Worm (Caenorhabditis elegans) whole organism, L3 larva: ENCODE results near the gene sto-2.

Experiments used
- ZK546.5 ChIP-seq: sonication (generic microtip); optimal IDR thresholded peaks from 2 replicates; lab custom pipeline; 2017; ENCODE audit warnings: missing biosample characterization, missing genetic modification characterization
- ceh-9 ChIP-seq: sonication (generic microtip); optimal IDR thresholded peaks from 2 replicates; lab custom pipeline; 2018; ENCODE audit warnings: missing biosample characterization, missing genetic modification characterization
- elt-1 ChIP-seq: fragments of 150-350 bp; optimal IDR thresholded peaks from 2 replicates; lab custom pipeline; 2014; ENCODE audit warnings: missing biosample characterization, missing genetic modification characterization
- nfya-1 ChIP-seq: sonication (generic microtip); optimal IDR thresholded peaks from 2 replicates; lab custom pipeline; 2017; ENCODE audit warnings: missing genetic modification characterization, mild to moderate bottlenecking, missing compliant biosample characterization, antibody characterized with exemption, moderate library complexity; ENCODE audit not compliant: insufficient read depth
- nhr-25 ChIP-seq: sonication (generic microtip); optimal IDR thresholded peaks from 2 replicates; lab custom pipeline; 2017; ENCODE audit warnings: missing biosample characterization, missing genetic modification characterization
- nhr-43 ChIP-seq: sonication (generic microtip); optimal IDR thresholded peaks from 2 replicates; lab custom pipeline; 2016; ENCODE audit warnings: mild to moderate bottlenecking, missing genetic modification characterization, missing compliant biosample characterization; ENCODE audit not compliant: poor library complexity, severe bottlenecking
- pha-4 ChIP-seq: fragments of 150-350 bp; optimal IDR thresholded peaks from 2 replicates; lab custom pipeline; 2014; ENCODE audit warnings: missing biosample characterization, missing genetic modification reagents, missing genetic modification characterization
- ztf-11 ChIP-seq: fragments of 150-350 bp; optimal IDR thresholded peaks from 2 replicates; lab custom pipeline; 2014; ENCODE audit warnings: missing biosample characterization, missing genetic modification characterization

DNA sequence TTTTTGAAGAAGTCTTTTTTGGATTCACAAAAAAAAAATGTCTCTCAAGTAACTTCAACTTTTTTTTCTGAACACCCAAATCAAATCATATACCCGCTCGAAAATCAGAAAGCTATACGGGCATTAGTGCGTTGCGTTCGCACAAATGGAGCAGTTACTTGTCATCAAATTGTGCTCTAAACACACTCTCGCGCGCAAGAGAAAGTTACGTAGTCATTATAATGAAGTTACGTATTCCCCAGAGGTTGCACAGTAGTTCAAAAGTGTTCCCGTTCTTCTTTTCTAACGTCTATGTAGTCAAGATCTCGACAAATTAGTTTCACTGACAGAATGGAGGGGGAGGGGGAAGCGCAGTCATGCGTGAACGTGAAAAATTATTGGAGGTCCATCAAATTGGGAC, 1.6 kb downstream of the sto-2 start:
- TF ChIP-seq nhr-25 (tag; lab: Kevin White, UChicago) (no peak), ZK546.5 (tag; lab: Kevin White, UChicago) (no peak), nhr-43 (tag; lab: Kevin White, UChicago) (no peak), nfya-1 (tag; lab: Kevin White, UChicago) (no peak), ceh-9 (no peak), ztf-11 (no peak), pha-4 (tag; lab: Kevin White, UChicago) (no peak), elt-1 (tag; lab: Kevin White, UChicago) (no peak)
